Worm (Caenorhabditis elegans): ENCODE measurements around the gene dvc-1.

Gene dvc-1

ce11 chrV:11204452-11204851 is 34.7 kb downstream of the dvc-1 start:
- TF ChIP-seq egl-5 (tag; optimal IDR thresholded peaks at IDR 0.05) (peak; percentile 91), eor-1 (tag; optimal IDR thresholded peaks at IDR 0.05) (no peak)

- peak; percentile 13 for TF ChIP-seq pqm-1 (tag; optimal IDR thresholded peaks at IDR 0.05)
- no peak for TF ChIP-seq egl-5 (tag; optimal IDR thresholded peaks at IDR 0.05)
- no peak for TF ChIP-seq ztf-4 (tag; optimal IDR thresholded peaks at IDR 0.05)
- TF ChIP-seq elt-2 (tag; optimal IDR thresholded peaks at IDR 0.05), result peak; percentile 75
Measured at ce11 chrV:11201826-11202565, 37.1 kb downstream of the dvc-1 start, which contains the start of gene K10D6.4. Gene K10D6.4 (plus strand): TSS chrV:11201925.

ce11 chrV:11200316-11200715 is 38.8 kb downstream of the dvc-1 start, which contains the start of gene K10D6.3:
Gene K10D6.3 (plus strand): TSS chrV:11200616.
- no peak for TF ChIP-seq lin-39 (tag; optimal IDR thresholded peaks at IDR 0.05)
- TF ChIP-seq nhr-12 (tag; optimal IDR thresholded peaks at IDR 0.05), result no peak
- TF ChIP-seq egl-27 (tag; optimal IDR thresholded peaks at IDR 0.05), result no peak
- TF ChIP-seq ztf-11 (tag; optimal IDR thresholded peaks at IDR 0.05), result no peak
- TF ChIP-seq ama-1 (optimal IDR thresholded peaks at IDR 0.05), result no peak
- no peak for TF ChIP-seq daf-12 (tag; optimal IDR thresholded peaks at IDR 0.05)
- TF ChIP-seq nhr-25 (tag; optimal IDR thresholded peaks at IDR 0.05), result no peak
- TF ChIP-seq unc-39 (tag; optimal IDR thresholded peaks at IDR 0.05), result no peak
- no peak for TF ChIP-seq mdl-1 (tag; optimal IDR thresholded peaks at IDR 0.05)
- no peak for TF ChIP-seq nhr-77 (tag; optimal IDR thresholded peaks at IDR 0.05)
- TF ChIP-seq mml-1 (tag; optimal IDR thresholded peaks at IDR 0.05), result no peak
- TF ChIP-seq ceh-28 (tag; optimal IDR thresholded peaks at IDR 0.05), result no peak
- TF ChIP-seq pha-4 (tag; optimal IDR thresholded peaks at IDR 0.05), result no peak
- no peak for TF ChIP-seq nhr-43 (tag; optimal IDR thresholded peaks at IDR 0.05; ENCODE audit: poor library complexity, severe bottlenecking)
- TF ChIP-seq R02D3.7 (tag; optimal IDR thresholded peaks at IDR 0.05), result no peak
- no peak for TF ChIP-seq tbx-2 (tag; optimal IDR thresholded peaks at IDR 0.05)
- no peak for TF ChIP-seq snpc-4 (tag; optimal IDR thresholded peaks at IDR 0.05)
- no peak for TF ChIP-seq elt-1 (tag; optimal IDR thresholded peaks at IDR 0.05)
- no peak for TF ChIP-seq lsy-12 (tag; optimal IDR thresholded peaks at IDR 0.05)
- no peak for TF ChIP-seq elt-2 (tag; optimal IDR thresholded peaks at IDR 0.05)

- TF ChIP-seq nhr-25 (tag; optimal IDR thresholded peaks at IDR 0.05) (peak; percentile 36), ceh-28 (tag; optimal IDR thresholded peaks at IDR 0.05) (no peak), sea-2 (GFP tag; optimal IDR thresholded peaks at IDR 0.05) (no peak), nhr-237 (tag; optimal IDR thresholded peaks at IDR 0.05) (no peak), mdl-1 (tag; optimal IDR thresholded peaks at IDR 0.05) (no peak), nhr-43 (tag; optimal IDR thresholded peaks at IDR 0.05; ENCODE audit: poor library complexity, severe bottlenecking) (peak; percentile 14)
Measured at ce11 chrV:11199497-11199896, 39.6 kb downstream of the dvc-1 start.

- peak; percentile 23 for TF ChIP-seq nhr-23 (tag; optimal IDR thresholded peaks at IDR 0.05)
- TF ChIP-seq aly-2 (tag; optimal IDR thresholded peaks at IDR 0.05), result no peak
- no peak for TF ChIP-seq ZK546.5 (tag; optimal IDR thresholded peaks at IDR 0.05)
- TF ChIP-seq nhr-25 (tag; optimal IDR thresholded peaks at IDR 0.05), result peak; percentile 50
- no peak for TF ChIP-seq skn-1 (tag; optimal IDR thresholded peaks at IDR 0.05)
- no peak for TF ChIP-seq nhr-11 (tag; optimal IDR thresholded peaks at IDR 0.05)
- no peak for TF ChIP-seq fos-1 (tag; optimal IDR thresholded peaks at IDR 0.05)
Measured at ce11 chrV:11198094-11198493, 41.0 kb downstream of the dvc-1 start.

- peak; percentile 12 for TF ChIP-seq nhr-43 (tag; optimal IDR thresholded peaks at IDR 0.05; ENCODE audit: poor library complexity, severe bottlenecking)
- peak; percentile 56 for TF ChIP-seq nhr-25 (tag; optimal IDR thresholded peaks at IDR 0.05)
- TF ChIP-seq nhr-23 (tag; optimal IDR thresholded peaks at IDR 0.05), result peak; percentile 22
- TF ChIP-seq nhr-28 (tag; optimal IDR thresholded peaks at IDR 0.05), result no peak
- no peak for TF ChIP-seq unc-39 (tag; optimal IDR thresholded peaks at IDR 0.05)
- no peak for TF ChIP-seq skn-1 (tag; optimal IDR thresholded peaks at IDR 0.05)
- no peak for TF ChIP-seq elt-3 (tag; optimal IDR thresholded peaks at IDR 0.05)
Measured at ce11 chrV:11196631-11197258, 42.4 kb downstream of the dvc-1 start.

Measured in whole organism, L3 larva.